Fruit fly (Drosophila melanogaster) S2 (cell line): ENCODE results near the gene Pex19.

ENCODE experiments used
- CG8478 ChIP-seq: fragments of >200 bp; optimal IDR thresholded peaks from 2 replicates; lab custom pipeline; 2018
- CTCF ChIP-seq, 2 experiments: fragments of >200 bp; optimal IDR thresholded peaks; 2 replicates each; lab custom pipeline; 2018

The Pex19 gene

DNA sequence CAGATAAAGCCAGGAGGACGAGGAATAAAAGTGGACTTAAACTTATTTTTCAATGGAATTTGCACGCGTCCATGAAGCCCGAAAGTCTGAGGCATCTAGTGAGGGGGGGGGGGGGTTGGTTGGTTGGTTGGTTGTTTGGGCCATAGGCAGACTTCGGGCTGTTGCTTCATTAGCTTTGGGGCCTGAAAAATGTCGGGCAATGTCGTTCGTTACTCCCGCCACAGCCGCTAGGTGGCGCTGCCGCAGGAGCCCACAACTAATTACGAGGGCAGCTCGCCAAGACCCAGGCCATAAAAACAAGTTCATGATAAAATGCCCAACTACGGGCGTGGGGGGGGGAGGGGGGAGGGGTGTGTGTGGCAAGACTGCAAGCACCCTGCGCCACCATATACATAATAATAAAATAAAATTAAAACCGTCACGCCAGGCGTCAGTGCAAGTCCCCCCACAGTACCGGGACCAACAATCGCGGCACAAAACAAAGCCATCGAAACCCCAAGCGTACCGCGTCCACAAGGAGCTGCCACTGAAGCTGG is 13.4 kb upstream of the Pex19 start:
- peak; percentile 73 to 77 for TF ChIP-seq CTCF (optimal IDR thresholded peaks at IDR 0.05; lab: Kevin White, UChicago)
- no peak for TF ChIP-seq CG8478

DNA sequence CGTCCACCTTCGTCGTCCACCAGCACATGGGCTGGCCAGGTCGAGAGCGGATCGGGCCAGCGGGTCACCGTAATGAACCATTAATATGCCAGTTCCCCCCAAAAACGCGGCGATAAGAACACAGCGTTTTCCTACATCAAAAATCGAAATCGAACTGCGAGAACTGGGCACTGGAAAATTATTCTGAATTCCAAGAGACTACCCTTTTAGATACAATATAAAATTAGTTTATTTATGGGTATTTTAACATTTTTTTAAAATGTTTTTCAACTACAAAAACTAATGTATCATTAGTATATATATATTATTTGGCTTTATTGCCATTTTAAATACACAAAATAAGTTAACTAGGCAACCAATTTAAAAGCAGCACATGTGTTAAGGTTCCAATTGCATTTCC is 12.9 kb upstream of the Pex19 start:
- no peak for TF ChIP-seq CG8478
- TF ChIP-seq CTCF (optimal IDR thresholded peaks at IDR 0.05; lab: Kevin White, UChicago): no peak

DNA sequence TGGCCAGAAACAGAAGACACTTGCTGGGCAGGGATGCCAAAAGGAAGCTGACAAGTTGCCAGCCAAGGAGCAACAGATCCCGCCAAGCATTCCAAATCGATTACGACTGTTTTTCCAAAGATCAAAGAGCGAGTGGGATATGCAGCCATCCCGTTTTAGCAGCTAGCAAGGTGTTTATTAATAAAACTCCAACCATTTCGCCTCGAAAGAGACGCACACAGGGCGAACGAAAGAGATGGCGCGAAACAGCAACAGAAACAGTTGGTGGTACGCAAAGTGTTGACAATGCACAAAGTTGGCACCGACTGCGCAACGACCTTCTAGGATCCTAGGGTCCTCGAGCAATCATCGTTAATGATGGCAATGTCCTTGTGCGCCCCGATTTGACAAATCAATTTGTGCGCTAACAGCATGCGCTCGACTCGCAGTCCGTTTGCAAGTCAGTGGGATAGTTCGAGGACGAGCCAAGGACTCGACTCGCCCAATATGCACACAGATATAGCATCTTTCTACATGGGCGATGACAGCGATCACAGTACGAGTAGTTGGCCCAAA is 11.7 kb upstream of the Pex19 start:
- TF ChIP-seq CTCF (optimal IDR thresholded peaks at IDR 0.05; lab: Kevin White, UChicago) (no peak), CG8478 (no peak)

DNA sequence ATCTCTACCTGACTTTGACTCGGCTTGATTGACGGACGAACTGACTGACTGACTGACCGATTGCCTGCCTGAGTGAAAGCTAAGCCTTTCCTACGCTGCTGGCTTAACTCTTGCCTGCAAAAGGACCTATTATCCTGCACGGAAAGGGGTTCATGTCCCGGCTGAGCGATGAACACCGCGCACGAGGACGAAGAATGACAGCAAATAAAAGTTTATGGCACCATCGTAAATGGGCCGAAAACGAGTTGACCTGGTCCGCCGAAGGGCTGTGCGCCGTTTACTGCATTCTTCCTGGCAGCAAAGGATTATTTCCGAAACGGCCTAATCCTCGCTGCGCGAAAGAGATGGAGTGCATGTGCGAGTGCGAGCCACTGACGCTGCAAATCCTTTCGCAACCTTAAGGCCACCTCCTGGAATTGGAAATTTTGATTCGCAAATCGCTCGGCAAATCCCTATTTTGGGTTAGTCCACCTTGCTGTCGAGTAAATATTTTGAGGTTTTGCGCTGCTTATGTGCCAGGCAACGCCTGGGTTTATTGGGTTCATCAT is 10.4 kb upstream of the Pex19 start:
- TF ChIP-seq CG8478: no peak
- TF ChIP-seq CTCF (optimal IDR thresholded peaks at IDR 0.05; lab: Kevin White, UChicago): no peak

DNA sequence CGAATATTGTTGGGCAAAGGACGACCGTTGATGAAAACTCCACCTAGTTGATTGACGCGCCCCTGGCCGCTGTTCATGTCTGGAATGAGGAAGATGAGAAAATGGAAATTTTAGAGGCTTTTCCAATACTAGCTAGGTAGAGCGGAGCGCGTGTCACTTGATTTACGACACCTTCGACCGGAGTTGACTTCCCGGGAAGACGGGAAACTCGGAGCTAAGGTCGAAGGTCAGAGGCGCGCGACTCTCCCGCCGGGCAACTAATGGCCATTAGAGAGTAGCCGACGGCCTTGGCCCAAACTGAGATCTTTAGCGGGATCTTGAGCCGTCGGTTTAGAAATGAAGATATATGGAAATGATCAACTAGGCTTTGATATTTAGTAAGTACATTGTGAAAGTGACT is 6.6 kb upstream of the Pex19 start:
- TF ChIP-seq CTCF (optimal IDR thresholded peaks at IDR 0.05; lab: Kevin White, UChicago) (no peak), CG8478 (no peak)

DNA sequence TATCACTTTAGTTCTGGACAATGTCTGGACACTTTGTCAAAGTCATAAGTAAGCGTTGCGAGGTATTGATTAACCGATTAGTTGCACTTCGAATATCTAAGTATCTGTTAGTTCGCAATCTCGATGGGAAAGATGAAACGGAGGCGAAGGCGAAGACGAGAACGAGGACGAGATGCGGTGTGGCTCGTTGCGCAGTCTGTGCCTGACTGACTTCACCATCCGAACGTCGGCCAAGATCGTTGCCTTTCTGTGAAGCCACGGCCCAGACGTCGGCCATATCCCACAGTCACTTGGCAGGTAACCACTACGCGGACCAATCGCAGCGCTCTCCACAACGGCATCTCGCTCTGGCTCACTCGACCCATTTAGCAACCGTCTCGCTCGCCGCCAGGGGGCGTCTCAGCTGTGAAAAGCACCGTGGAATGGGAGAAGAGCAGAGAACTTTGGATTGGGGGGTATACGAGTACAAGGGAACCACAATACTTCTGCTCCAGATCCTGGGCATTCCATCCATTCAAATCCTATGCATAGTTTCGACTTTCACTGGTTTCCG is 5.9 kb upstream of the Pex19 start, which contains the start of gene prd:
Gene prd, minus strand, starts transcription at position 209 of the 553 bp plus-strand sequence.
- TF ChIP-seq CG8478: no peak
- TF ChIP-seq CTCF (optimal IDR thresholded peaks at IDR 0.05; lab: Kevin White, UChicago): peak; percentile 80 to 85

DNA sequence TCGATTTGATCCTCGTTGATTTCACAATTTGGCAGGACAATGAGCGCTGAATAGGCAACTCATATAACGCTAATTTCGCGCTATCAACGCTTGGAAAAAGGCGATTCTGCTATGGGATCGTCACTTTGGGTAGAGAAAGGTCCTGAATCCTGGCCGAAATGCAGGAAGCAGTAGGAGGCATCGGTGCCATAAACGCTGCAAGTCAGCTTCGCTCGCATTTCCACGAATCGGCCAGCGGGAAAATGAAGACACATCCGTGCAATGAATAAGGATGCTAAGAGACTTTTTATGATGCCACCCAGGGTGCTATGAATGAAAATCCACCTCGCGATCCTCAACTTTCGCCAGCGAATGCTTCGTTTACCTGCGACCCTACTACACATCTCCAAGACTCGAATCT is 4.2 kb upstream of the Pex19 start:
- TF ChIP-seq CTCF (optimal IDR thresholded peaks at IDR 0.05; lab: Kevin White, UChicago): no peak
- no peak for TF ChIP-seq CG8478

DNA sequence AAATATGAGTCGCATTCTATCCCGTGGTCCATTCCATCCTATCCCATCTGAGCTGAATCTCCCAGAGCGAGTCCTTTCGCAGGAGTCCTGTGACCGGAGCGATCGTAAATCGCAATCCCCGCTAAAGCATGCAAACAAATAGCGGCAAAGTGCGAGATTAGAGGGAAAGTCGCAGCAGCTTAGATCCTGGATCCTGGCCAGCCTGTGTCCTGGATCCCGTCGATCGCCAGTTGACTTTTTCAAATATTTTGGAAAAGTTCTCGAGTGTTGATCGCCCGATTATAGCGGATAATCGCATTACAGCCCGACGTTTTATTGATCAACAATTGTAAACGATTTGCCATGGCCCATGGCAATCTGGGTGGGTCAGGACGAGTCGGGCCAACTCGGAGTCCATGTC is 2.5 kb upstream of the Pex19 start:
- TF ChIP-seq CTCF (optimal IDR thresholded peaks at IDR 0.05; lab: Kevin White, UChicago) (no peak), CG8478 (no peak)

DNA sequence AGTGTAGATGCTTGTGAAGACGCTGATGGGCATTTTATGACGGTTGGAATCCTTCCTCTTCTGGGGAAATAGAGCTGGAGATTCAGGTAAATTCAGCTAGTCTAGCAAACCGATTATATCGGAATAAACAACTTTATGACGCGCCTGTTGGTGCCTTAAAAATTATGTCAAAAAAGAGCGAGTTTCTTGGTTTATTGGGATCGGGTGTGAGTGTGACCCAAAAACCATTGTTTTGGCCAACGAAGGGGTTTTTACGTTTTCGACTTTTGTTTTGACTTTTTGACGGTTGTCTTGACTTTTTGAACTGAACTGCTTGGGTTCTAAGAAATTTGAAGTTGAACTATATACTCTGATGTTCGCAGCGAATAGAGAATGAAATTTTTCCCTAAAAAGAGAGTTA is 419 bp downstream of the Pex19 start:
- no peak for TF ChIP-seq CTCF (optimal IDR thresholded peaks at IDR 0.05; lab: Kevin White, UChicago)
- TF ChIP-seq CG8478: no peak

DNA sequence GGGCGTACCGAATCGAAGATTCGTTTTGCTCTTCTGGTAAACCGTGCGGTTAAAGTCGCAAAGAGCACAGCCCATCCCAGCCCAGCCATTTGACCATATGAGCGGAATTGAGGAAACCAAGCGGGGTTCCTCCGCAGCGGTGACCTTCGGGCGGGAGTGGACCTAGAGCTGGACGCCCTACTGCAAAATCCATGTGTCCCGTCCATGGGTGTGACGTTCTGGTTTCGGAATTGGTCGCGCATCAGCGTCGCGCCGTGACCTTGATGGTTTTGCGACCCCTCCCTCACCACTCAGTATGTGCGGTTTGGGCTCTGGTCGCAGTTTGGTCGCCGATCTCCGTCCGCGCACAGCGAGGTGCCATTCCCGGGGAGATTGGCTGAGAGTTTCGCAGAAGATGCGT is 1.1 kb downstream of the Pex19 start:
- TF ChIP-seq CTCF (optimal IDR thresholded peaks at IDR 0.05; lab: Kevin White, UChicago) (no peak), CG8478 (no peak)

DNA sequence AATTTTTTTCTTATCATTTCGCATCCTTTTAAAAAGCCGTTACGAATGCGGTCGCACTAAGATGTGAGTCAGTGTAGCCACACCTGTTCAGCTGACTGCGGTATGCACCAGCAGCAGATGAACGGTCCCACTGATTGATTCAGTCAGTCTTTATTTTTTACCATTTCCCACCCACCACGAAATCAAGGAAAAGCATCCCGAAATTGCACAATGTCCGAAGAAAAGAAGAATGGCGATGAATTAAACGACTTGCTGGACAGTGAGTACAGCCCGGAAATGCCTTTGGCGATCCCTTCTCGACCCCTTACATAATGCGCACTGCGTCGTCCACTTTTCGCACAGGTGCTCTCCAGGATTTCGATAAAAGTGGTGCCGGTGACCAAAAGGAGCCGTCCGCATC is 2.0 kb downstream of the Pex19 start:
- TF ChIP-seq CG8478: no peak
- no peak for TF ChIP-seq CTCF (optimal IDR thresholded peaks at IDR 0.05; lab: Kevin White, UChicago)

DNA sequence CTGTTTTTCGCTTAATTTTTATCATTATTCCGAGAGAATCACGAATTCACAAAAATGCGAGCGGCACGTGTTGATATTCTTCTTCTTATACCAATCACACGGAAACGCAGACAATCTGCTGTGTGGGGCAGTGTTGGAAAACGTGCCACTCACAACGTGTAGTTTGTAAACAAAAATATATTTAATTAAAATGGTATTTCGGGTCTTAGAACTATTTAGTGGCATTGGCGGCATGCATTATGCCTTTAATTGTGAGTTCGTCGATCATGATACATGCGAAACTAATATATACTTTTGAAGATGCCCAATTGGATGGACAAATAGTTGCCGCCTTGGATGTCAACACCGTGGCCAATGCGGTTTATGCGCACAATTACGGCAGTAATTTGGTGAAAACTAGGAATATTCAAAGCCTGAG is 4.8 kb downstream of the Pex19 start, which contains the start of the genes CG6712 and Mt2:
Gene CG6712, minus strand, starts transcription at position 116 of the 418 bp plus-strand sequence.
Gene Mt2, plus strand, starts transcription at position 130 of the 418 bp plus-strand sequence.
- no peak for TF ChIP-seq CG8478
- no peak for TF ChIP-seq CTCF (optimal IDR thresholded peaks at IDR 0.05; lab: Kevin White, UChicago)

DNA sequence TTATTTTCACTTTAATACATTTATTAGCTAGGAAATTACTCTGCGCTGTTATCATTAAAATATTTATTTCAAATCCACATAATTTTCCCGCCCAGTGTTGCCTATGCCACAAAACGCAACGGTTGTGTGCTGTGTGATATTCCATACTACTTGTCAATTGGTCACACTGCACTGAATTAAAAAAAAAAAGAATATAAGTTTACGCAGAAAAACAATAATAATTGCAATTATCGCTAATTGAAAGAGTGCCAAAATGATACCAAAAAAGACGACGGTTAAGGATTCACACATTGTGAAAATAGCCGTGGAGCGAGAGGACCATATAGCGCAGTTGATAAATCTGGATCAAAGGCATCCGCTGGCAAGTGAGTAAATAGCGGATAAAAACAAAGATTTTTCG is 6.1 kb downstream of the Pex19 start, which contains the start of gene Ced-12:
Gene Ced-12, plus strand, starts transcription at position 141 of the 400 bp plus-strand sequence.
- no peak for TF ChIP-seq CTCF (optimal IDR thresholded peaks at IDR 0.05; lab: Kevin White, UChicago)
- no peak for TF ChIP-seq CG8478

DNA sequence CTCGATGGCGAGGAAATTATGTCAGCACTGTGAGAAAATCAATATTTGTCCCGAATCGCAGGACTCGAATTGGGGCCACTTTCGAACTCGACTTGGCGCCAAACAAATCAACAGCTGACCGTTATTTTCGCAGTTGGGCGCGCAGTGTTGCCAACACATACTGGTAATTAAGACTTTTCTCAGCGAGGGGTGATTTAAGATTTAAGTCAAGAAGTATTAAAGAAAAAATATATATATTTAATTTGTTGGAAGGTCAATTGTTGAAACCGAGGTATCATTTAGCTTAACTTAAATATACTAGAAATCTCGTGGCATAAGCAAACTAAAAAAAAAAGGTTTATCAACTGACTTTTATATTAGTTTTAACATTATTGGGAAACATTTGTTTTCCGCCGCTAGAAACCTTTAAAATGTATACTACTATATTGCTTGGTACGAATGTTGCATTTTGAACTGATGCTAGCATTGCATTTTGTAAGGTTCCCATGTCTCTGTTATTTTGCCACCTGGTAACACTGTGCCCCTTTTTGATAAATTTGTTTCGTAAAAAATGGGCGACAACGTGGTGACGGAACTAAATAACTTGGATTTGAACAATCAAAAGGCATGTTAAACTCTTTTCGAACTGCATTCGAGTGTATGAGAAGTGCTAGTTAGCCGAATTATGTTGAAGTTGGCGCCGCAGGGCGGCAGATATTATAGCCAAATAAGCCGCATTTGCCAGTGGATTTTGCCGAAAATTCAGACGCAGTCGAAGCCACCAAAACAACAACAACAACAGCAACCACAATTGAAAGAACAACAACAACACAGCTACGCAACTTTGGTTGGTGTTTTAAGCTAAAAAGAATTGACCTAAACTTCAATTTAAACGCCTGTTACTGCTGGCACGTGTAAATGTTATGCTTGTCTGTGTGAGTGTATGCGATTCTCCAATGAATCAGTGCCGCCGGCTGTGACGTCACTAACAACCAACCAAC is 11.9 kb downstream of the Pex19 start, which contains the start of the genes Patsas and ThrRS:
Gene Patsas, minus strand, starts transcription at position 55 of the 980 bp plus-strand sequence.
Gene ThrRS, plus strand, starts transcription at position 521 of the 980 bp plus-strand sequence.
- TF ChIP-seq CTCF (optimal IDR thresholded peaks at IDR 0.05; lab: Kevin White, UChicago) (peak in 1 of 2 experiments; percentile 10), CG8478 (no peak)

DNA sequence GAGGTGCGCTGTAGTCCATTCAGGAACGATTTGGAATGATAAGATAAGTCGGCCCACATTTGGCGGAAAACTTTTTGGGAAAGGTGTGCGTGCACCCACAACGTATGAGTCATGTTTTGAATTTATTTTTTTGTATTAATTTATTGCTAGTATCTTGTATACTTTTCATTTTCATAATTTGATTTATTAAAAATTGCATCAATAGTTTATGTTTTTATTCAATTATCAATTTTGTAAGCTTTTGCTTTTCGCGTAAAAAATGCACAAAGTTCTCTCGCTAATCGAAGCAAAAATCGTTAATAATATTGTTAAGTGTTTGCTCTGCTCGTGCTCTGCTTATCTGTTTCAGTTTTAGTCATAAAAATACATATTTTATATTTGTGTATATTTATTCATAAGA is 15.5 kb downstream of the Pex19 start:
- TF ChIP-seq CTCF (optimal IDR thresholded peaks at IDR 0.05; lab: Kevin White, UChicago) (no peak), CG8478 (no peak)
